Worm (Caenorhabditis elegans): Measurements from ENCODE around the gene K09F5.6.

- TF ChIP-seq ztf-26 (tag; optimal IDR thresholded peaks at IDR 0.05) (no peak), nhr-120 (GFP tag; IDR thresholded peaks at IDR 0.05) (no peak), unc-130 (GFP tag; optimal IDR thresholded peaks at IDR 0.05) (no peak), ZK185.1 (tag; optimal IDR thresholded peaks at IDR 0.05; ENCODE audit: poor library complexity, severe bottlenecking) (no peak), K11D2.4 (GFP tag; IDR thresholded peaks at IDR 0.05) (no peak), dpl-1 (GFP tag; optimal IDR thresholded peaks at IDR 0.05) (no peak)
Measured at ce11 chrX:7689119-7689518, 30.0 kb upstream of the K09F5.6 start, which contains the start of gene clik-2.

All from whole organism, young adult.